Fruit fly (Drosophila melanogaster) S2 (cell line): ENCODE results near the gene mRpL15.
A peak's percentile ranks its signal among the peaks of the same experiment; 100 is the strongest.

Source experiments
- CG8478 ChIP-seq: fragments of >200 bp; optimal IDR thresholded peaks from 2 replicates; lab custom pipeline; 2018
- CTCF ChIP-seq, 2 experiments: fragments of >200 bp; optimal IDR thresholded peaks; 2 replicates each; lab custom pipeline; 2018

Gene mRpL15

DNA sequence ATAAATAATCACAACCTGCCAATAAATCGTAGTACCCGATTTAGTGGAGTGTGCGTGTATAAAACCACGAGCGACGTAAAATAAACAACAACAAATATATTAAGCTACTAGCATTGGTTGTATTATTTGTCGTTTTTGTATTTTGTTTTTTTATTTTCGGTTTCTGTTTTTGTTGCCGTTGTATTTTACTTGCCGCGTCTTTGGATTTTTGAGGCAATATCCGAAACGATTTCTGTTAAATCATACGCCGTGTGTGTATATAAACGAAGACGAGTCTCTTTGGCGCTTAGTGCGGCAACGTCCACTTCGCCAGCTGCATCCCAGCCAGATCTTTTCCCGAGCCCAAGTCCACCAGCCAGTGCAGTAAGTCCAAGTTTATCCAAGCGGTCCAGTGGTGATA lies 22.7 kb downstream of the mRpL15 start, which contains the start of gene zye:
Gene zye, plus strand, starts transcription at position 301 of the 400 bp plus-strand sequence.
- no peak for TF ChIP-seq CG8478
- TF ChIP-seq CTCF (optimal IDR thresholded peaks at IDR 0.05; lab: Kevin White, UChicago), result no peak

DNA sequence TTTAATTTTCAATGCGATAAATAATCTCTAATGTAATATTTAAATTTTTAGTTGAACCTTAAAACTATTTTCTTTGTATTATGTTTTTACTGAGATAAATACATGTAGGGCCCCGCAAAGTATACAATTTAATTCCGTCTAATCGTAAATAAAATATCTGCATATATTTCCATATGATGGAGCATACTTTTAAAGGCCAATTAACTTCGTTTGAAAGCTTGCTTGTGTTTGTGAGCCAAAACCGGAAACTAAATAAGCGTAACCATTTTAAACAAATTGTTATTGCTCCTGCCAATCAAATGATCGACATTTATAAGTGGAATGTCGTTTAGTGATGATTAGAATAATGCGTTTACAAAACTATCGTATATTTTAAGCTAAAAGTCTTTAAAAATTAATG lies 25.2 kb downstream of the mRpL15 start:
- TF ChIP-seq CG8478 (no peak), CTCF (optimal IDR thresholded peaks at IDR 0.05; lab: Kevin White, UChicago) (no peak)

DNA sequence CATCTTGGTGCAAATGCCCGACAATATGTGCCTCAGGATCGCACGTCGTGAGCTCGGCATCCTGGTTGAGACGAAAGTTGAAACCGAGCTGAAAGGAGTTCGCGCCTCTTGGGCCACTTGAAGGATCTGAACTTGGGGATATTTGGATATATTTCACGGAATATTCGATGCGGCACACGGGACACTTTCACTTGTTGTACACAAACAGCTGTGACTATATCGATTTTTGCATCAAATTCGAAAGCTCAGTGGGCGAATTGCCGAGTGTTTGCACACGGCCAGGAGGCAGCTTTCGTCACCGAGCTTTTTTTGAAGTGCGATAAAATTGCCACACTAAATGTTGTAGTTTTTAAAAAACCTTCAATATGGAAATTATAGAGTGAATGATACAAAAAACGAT lies 25.7 kb downstream of the mRpL15 start, which contains the start of gene CG13248:
Gene CG13248, minus strand, starts transcription at position 222 of the 400 bp plus-strand sequence.
- TF ChIP-seq CG8478 (no peak), CTCF (optimal IDR thresholded peaks at IDR 0.05; lab: Kevin White, UChicago) (no peak)

DNA sequence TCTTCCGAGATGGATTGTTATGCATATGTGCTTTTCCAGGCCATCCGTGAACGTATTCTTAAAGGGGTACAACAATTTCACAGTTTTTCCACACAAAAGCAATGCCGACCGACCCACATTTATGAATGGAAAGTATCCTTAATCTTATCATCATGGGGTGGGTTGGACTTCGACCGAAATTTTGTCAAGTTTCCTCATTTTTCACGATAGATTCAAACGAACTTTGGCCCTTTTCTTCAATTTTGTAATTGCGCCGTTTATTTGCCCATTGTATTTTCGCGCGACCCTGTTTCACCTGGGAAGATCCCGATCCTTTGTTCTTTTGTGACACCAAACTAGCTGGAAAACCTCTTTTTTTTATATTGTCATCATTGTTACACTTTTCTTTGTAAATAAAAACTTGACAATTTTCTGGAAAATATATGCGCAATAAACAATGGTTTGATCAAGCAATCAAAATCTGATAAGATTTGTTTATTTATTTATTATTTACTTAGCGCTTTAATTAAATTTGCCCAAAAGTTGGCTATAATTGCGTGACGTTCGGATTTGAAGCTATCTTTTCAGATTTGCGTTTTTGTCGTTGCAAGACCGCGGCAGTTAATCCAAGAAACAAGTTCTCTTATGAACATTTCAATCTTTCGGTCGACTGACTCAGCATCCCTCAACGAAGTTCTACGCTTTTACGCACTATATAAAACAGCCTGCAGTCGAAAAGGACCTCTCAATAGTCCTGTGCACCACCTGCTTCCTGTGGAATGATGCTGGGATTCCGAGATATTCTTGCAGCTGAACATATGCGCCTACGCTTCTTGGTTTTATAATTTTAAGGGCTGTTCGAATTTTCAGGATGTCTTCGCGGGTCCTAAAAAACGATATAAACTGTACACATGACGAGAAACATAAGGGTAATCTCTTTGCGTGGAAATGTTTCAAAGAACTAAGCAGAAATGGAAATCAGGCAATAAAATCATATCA lies 29.7 kb downstream of the mRpL15 start:
- TF ChIP-seq CTCF (optimal IDR thresholded peaks at IDR 0.05; lab: Kevin White, UChicago), result no peak
- no peak for TF ChIP-seq CG8478

DNA sequence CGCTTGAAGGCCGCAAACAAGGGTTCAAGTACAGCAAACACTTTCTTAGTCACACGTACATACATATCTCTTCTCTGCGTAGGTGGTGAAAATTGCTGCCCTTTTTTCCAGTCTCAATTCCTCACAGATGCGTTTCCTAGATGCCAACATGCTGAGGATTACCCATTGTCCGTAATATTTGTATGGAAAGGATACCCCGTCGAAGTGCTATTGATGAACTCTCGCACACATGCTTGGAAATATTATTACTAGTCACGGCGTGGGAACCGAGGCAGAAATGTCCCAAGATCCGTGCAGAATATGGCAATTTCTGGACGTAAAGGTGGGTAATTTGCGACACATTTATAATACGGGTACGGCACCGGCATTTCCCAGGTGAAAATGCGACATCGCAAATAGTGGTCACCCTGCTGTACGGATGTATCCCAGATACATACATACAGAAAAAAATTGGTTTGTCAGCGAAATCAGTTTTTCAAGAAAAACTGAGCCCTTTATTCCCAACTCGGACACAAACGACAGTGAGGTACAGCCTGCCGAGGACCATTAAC lies 30.6 kb downstream of the mRpL15 start:
- no peak for TF ChIP-seq CG8478
- TF ChIP-seq CTCF (optimal IDR thresholded peaks at IDR 0.05; lab: Kevin White, UChicago), result no peak

DNA sequence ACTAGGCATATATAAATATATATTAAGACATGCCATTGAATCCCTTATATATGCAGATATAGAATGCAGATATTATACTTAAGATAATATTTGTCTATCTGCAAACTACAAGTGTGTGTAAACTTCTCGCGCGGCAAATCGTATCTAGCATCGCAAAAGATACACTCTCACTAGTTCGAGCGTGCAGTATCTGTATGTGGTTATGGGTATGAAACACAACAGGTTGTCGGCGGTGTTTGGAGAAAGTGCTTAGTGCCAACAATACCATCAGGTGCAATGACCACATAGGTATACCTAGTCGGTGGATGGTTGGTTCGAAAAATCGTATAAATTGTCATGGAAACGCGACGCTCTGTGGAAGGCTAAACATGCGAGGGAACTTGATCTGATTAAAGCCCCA lies 31.5 kb downstream of the mRpL15 start:
- no peak for TF ChIP-seq CG8478
- no peak for TF ChIP-seq CTCF (optimal IDR thresholded peaks at IDR 0.05; lab: Kevin White, UChicago)

DNA sequence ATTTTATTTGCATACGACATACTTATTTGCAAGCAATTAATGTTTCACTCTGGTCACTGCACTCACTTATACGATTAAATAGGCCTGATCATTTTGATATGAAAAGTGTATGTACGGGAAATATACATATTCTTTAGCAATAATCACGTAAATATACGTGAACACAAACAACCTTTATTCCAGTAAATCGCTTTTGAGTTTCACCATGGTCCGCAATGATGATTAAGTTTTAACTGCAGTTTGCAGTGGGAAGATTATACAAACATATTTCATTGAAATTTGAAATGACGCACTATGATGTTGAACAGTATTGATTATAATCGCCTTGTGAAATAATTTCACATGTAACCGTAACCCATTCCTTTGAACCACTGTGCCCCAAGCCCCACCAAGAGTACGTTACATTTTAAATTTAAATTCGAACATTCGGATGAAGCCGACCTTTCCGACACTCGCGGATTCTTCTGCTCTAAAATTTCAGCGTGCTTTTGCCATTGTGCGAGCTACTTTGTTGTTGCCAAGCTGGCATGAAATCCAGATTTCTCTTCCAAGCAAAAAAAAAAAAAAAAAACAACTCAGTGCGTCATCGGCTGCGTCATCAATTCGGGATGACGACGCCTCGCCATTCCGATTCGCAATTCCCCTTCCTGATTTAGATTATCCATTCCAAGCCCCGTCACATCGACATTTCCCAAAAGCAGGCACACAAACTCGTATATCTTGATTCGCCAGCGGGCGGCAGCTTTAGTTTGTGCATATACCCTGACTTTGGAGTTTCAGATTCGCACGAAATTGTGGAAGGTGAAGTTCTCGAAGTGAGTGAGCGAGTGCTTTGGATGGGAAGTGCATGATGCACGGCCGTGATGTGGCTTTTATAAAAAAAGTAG lies 32.3 kb downstream of the mRpL15 start:
- no peak for TF ChIP-seq CG8478
- TF ChIP-seq CTCF (optimal IDR thresholded peaks at IDR 0.05; lab: Kevin White, UChicago), result no peak

DNA sequence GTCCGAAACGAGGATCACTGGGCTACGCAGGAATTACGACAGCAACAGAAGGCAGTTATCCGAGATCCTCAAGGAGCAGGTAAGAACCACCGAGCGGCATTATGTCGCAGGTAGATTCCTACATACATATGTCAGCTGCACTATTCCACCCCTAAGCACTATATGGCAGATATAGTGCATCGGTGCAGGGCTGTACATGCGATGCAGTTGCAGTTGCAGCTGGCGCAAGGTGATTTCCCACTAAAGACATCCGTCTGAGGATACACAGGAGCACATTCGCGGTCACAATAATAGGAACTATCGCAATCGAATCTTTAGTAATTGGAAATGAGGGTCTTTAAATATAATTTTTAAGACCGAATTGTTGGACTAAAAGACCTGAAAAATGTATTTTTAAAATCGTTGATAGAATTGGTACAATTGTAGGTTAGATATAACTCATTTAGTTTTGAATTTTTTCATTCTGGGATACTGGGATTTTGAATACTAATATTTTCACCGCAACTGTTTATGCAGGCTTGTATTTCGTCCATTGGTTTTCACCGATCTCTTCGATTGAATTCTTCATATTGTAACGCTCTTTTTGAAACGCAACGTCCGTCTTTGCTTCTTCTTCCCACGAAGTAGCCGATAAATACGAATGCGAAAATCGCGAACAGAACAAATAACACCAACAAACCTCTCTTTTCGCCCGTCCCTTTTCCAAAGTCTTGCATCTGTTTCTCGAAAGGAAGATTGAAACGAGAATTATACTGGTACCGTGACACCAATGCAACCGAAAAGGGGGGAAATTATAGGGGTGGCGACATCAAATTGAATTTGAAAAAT lies 33.1 kb downstream of the mRpL15 start:
- TF ChIP-seq CTCF (optimal IDR thresholded peaks at IDR 0.05; lab: Kevin White, UChicago) (no peak), CG8478 (no peak)

DNA sequence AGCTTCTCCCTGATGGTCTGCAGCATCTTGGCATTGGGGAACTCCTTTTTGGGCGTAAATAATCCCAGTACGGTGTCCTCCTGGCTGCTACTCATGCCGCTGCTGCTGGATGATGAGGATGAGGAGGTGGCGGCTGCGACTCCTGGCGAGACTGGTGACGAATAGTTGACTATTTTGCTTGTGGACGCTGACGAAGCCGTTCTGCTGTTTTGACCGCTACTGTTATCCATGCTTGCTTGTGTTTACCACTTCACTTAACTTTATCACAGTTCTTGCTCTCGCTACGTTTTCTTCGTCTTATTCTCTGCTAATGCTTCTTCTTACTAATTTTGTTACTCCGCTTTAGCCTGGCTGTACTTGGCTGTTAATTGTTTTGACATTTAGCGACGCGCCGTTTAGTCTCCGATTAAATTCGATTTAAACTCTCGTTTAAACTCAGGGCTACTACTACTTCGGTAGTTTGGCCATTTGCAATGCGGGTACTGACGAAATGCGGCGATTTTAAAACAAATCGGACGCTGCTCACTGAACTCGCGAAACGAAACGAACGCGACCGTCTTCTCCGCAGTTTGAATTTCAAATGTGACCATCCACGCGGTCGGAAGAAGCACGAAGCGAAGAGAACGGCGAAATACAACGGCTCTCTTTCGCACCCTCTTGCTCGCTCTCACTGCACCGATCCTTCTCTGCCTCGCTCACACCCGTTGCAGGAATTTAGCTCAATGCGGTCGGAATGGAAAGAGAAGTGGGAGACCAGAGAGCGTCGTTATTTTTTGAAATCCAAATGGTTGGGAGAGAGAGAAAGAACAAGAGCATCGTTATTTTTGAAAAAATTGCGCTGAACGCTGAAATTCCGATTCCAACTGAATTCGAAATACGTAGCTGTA lies 34.7 kb downstream of the mRpL15 start, which contains the start of gene trbl:
Gene trbl, minus strand, starts transcription at position 584 of the 887 bp plus-strand sequence.
- TF ChIP-seq CG8478, result no peak
- TF ChIP-seq CTCF (optimal IDR thresholded peaks at IDR 0.05; lab: Kevin White, UChicago), result peak in 1 of 2 experiments; percentile 3

DNA sequence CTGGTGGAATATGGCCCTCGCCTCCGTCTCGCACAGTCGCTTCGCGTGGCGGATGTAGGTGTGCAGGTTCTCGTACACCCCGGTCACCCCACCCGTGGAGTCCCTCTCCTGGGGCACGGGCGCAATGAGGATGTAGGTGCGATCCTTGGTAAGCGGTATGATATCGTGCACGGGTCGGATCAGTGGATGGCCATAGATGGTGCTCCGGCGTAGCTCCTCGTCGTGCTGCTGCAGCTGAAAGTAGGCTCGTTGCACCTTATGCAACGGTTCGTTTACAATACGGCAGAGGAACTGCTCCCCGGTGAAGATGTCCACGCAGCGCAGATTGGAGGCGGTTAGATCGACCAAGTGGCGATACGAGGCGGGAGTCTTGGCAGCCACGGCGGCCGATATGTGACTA lies 35.5 kb downstream of the mRpL15 start:
- no peak for TF ChIP-seq CTCF (optimal IDR thresholded peaks at IDR 0.05; lab: Kevin White, UChicago)
- TF ChIP-seq CG8478, result no peak

DNA sequence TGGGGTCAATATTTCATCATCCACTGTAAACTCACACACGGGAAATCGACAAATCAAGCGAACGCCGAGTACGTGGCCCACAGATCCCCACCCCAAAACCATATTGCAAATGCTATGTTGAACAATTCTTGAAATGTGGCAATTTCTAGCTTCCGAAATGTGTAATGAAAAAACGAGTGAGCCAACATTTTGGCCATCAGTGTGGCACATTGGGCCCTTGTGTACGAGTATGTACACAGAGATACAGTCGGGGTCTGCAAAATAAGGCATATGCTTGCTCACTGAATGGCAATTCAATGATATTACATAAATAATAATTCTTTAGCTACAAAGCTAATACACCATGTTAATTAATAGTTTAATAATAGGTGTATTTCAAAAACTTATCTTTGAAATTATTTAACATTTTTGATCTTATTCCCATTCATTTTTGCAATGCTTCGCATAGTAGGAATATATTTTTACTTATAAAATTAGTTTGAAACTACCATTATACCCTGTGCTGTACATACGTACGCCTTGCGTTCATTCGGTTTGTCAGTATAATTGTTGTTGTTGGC lies 36.4 kb downstream of the mRpL15 start:
- no peak for TF ChIP-seq CTCF (optimal IDR thresholded peaks at IDR 0.05; lab: Kevin White, UChicago)
- no peak for TF ChIP-seq CG8478

DNA sequence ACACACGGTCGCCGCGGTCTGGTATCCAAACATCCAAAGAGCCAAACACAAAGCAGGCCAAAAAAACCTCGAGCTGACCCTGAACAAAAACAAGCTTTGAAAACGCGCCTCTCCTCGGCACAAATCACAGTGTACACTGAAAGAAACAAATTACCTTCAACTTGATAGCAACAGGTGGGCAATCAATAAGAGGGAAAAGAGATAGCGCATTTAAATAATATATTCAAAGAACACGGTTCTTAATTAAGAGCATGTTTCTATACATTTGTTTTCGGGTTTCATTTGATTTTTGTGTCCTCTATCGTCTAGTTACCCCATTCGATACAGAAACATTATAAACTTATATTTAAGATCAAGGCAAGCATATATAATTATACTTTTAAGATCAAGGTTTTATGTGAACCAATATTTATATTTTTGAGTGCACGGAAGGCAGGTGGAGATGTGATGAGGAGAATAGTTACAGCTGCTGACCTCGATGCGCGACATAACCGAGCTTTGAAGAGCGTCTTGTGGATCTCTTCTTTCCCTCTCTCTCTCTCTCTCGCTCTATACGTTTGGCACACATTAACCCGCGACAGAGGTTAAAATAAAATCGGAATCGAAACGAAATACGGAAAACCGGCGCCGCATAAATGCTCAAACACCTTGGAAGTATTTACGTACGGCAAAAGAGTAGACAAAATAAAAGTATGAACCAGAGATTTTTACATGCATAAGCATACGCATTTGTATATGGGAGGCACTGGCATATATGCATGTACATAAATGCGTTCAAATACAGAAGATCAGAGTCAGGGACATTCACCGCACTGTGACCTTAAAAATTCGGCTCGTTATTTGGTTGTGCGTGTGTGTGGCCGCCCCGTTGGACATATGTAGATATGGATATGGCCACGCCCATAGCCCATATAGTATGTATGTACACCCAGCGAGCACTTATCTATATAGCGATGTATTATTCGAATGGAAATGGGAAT lies 37.5 kb downstream of the mRpL15 start:
- TF ChIP-seq CTCF (optimal IDR thresholded peaks at IDR 0.05; lab: Kevin White, UChicago) (no peak), CG8478 (no peak)
